Fruit fly (Drosophila melanogaster) whole organism, embryonic: ENCODE measurements around the gene CG31016.

Source experiments
- CG14014 ChIP-seq: fragments of 200-800 bp; sonication (Bioruptor generic); IDR thresholded peaks from 2 replicates; pipeline ENCODE4 v1.3.6; 2022; ENCODE audit warnings: missing biosample characterization, missing genetic modification characterization
- CG15011 ChIP-seq: fragments of 200-800 bp; sonication (Bioruptor generic); optimal IDR thresholded peaks from 3 replicates; lab custom pipeline; 2018; ENCODE audit warnings: missing biosample characterization, mild to moderate bottlenecking, missing genetic modification characterization
- CG15601 ChIP-seq: fragments of 200-800 bp; sonication (Bioruptor generic); optimal IDR thresholded peaks from 3 replicates; lab custom pipeline; 2019; ENCODE audit warnings: missing biosample characterization, mild to moderate bottlenecking, missing genetic modification characterization, moderate library complexity
- CG18599 ChIP-seq: fragments of 200-800 bp; sonication (Bioruptor generic); optimal IDR thresholded peaks from 3 replicates; lab custom pipeline; 2017; ENCODE audit warnings: missing biosample characterization, missing genetic modification characterization, mild to moderate bottlenecking, moderate library complexity, missing genetic modification reagents
- CG31441 ChIP-seq: fragments of 200-800 bp; sonication (Bioruptor generic); IDR thresholded peaks from 2 replicates; pipeline ENCODE4 v1.3.6; 2022; ENCODE audit warnings: missing biosample characterization, missing genetic modification characterization
- CG32767 ChIP-seq: fragments of 200-800 bp; sonication (Bioruptor generic); IDR thresholded peaks from 2 replicates; pipeline ENCODE4 v1.3.6; 2022; ENCODE audit warnings: missing biosample characterization, missing genetic modification characterization
- CG33213 ChIP-seq: fragments of 200-800 bp; sonication (Bioruptor generic); optimal IDR thresholded peaks from 3 replicates; lab custom pipeline; 2016; ENCODE audit warnings: missing biosample characterization, missing genetic modification characterization
- CG4360 ChIP-seq: fragments of 200-800 bp; sonication (Bioruptor generic); IDR thresholded peaks from 2 replicates; pipeline ENCODE4 v1.3.6; 2022; ENCODE audit warnings: missing biosample characterization, missing genetic modification characterization
- CG43689 ChIP-seq: fragments of 200-800 bp; sonication (Bioruptor generic); IDR thresholded peaks from 2 replicates; pipeline ENCODE4 v1.3.6; 2022; ENCODE audit warnings: missing biosample characterization, missing genetic modification characterization
- CG5180 ChIP-seq: fragments of 200-800 bp; sonication (Bioruptor generic); optimal IDR thresholded peaks from 3 replicates; lab custom pipeline; 2017; ENCODE audit warnings: missing biosample characterization, missing genetic modification characterization, mild to moderate bottlenecking, moderate library complexity, missing genetic modification reagents
- CG6654 ChIP-seq: fragments of 200-800 bp; sonication (Bioruptor generic); optimal IDR thresholded peaks from 2 replicates; lab custom pipeline; 2017; ENCODE audit warnings: missing biosample characterization, mild to moderate bottlenecking, missing genetic modification characterization
- CG6683 ChIP-seq: fragments of 200-800 bp; sonication (Bioruptor generic); optimal IDR thresholded peaks from 2 replicates; lab custom pipeline; 2017; ENCODE audit warnings: missing biosample characterization, mild to moderate bottlenecking, missing genetic modification characterization, missing genetic modification reagents
- CG6791 ChIP-seq: fragments of 200-800 bp; sonication (Bioruptor generic); IDR thresholded peaks from 3 replicates; pipeline ENCODE4 v1.3.6; 2022; ENCODE audit warnings: missing biosample characterization, missing genetic modification characterization; ENCODE audit not compliant: partially characterized antibody
- CG6854 ChIP-seq: fragments of 200-800 bp; sonication (Bioruptor generic); optimal IDR thresholded peaks from 3 replicates; lab custom pipeline; 2017; ENCODE audit warnings: missing biosample characterization, mild to moderate bottlenecking, missing genetic modification characterization
- CG7839 ChIP-seq: fragments of 200-800 bp; sonication (Bioruptor generic); optimal IDR thresholded peaks from 3 replicates; lab custom pipeline; 2018; ENCODE audit warnings: missing biosample characterization, mild to moderate bottlenecking, missing genetic modification characterization, moderate library complexity
- CG8281 ChIP-seq: fragments of 200-800 bp; sonication (Bioruptor generic); optimal IDR thresholded peaks from 2 replicates; lab custom pipeline; 2018; ENCODE audit warnings: missing biosample characterization, mild to moderate bottlenecking, missing genetic modification characterization, moderate library complexity
- CG8359 ChIP-seq: fragments of 200-800 bp; sonication (Bioruptor generic); optimal IDR thresholded peaks from 2 replicates; lab custom pipeline; 2017; ENCODE audit warnings: missing biosample characterization, mild to moderate bottlenecking, missing genetic modification characterization, borderline replicate concordance
- CG9437 ChIP-seq: fragments of 200-800 bp; sonication (Bioruptor generic); optimal IDR thresholded peaks from 2 replicates; lab custom pipeline; 2018; ENCODE audit warnings: missing biosample characterization, mild to moderate bottlenecking, missing genetic modification characterization
- Chrac-16 ChIP-seq: fragments of 200-800 bp; sonication (Bioruptor generic); optimal IDR thresholded peaks from 3 replicates; lab custom pipeline; 2016; ENCODE audit warnings: missing biosample characterization, missing genetic modification characterization
- E2f1 ChIP-seq: fragments of 200-800 bp; sonication (Bioruptor generic); IDR thresholded peaks from 2 replicates; pipeline ENCODE4 v1.3.6; 2022; ENCODE audit warnings: missing biosample characterization, missing genetic modification characterization
- Ets65A ChIP-seq: fragments of 200-800 bp; sonication (Bioruptor generic); peaks from one replicate; lab custom pipeline; 2016; ENCODE audit warnings: missing biosample characterization, missing genetic modification characterization
- HLH54F ChIP-seq: fragments of 200-800 bp; sonication (Bioruptor generic); optimal IDR thresholded peaks from 3 replicates; lab custom pipeline; 2016; ENCODE audit warnings: missing biosample characterization, missing genetic modification characterization
- Hr3 ChIP-seq: fragments of 200-800 bp; sonication (Bioruptor generic); optimal IDR thresholded peaks from 3 replicates; lab custom pipeline; 2016; ENCODE audit warnings: missing biosample characterization, missing genetic modification characterization
- Med ChIP-seq: fragments of 200-800 bp; sonication (Bioruptor generic); peaks from one replicate; lab custom pipeline; 2016; ENCODE audit warnings: missing biosample characterization, missing genetic modification characterization, mild to moderate bottlenecking, inconsistent platforms, moderate library complexity
- NFAT ChIP-seq: fragments of 200-800 bp; sonication (Bioruptor generic); IDR thresholded peaks from 2 replicates; pipeline ENCODE4 v1.3.6; 2022; ENCODE audit warnings: missing biosample characterization, missing genetic modification characterization
- Xbp1 ChIP-seq: fragments of 200-800 bp; sonication (Bioruptor generic); optimal IDR thresholded peaks from 3 replicates; lab custom pipeline; 2016; ENCODE audit warnings: missing biosample characterization, mild to moderate bottlenecking, missing genetic modification characterization
- ash1 ChIP-seq: fragments of 200-800 bp; sonication (Bioruptor generic); optimal IDR thresholded peaks from 2 replicates; lab custom pipeline; 2018; ENCODE audit warnings: missing biosample characterization, mild to moderate bottlenecking, missing genetic modification characterization
- bab2 ChIP-seq: fragments of 200-800 bp; sonication (Bioruptor generic); optimal IDR thresholded peaks from 2 replicates; lab custom pipeline; 2016; ENCODE audit warnings: missing biosample characterization, missing genetic modification characterization
- bigmax ChIP-seq: fragments of 200-800 bp; sonication (Bioruptor generic); optimal IDR thresholded peaks from 2 replicates; lab custom pipeline; 2018; ENCODE audit warnings: missing biosample characterization, mild to moderate bottlenecking, missing genetic modification characterization
- cg ChIP-seq: fragments of 200-800 bp; sonication (Bioruptor generic); optimal IDR thresholded peaks from 3 replicates; lab custom pipeline; 2019; ENCODE audit warnings: missing biosample characterization, mild to moderate bottlenecking, missing genetic modification characterization, moderate library complexity
- dm ChIP-seq: fragments of 200-800 bp; sonication (Bioruptor generic); optimal IDR thresholded peaks from 3 replicates; lab custom pipeline; 2016; ENCODE audit warnings: missing biosample characterization, missing genetic modification characterization
- dpn ChIP-seq, 2 experiments: fragments of 200-800 bp; sonication (Bioruptor generic); optimal IDR thresholded peaks; 3 replicates each; lab custom pipeline; 2016; ENCODE audit warnings: missing biosample characterization in 2 of 2, missing genetic modification characterization in 2 of 2
- emc ChIP-seq: fragments of 200-800 bp; sonication (Bioruptor generic); optimal IDR thresholded peaks from 2 replicates; lab custom pipeline; 2016; ENCODE audit warnings: missing biosample characterization, missing genetic modification characterization
- fd64A ChIP-seq: fragments of 200-800 bp; sonication (Bioruptor generic); optimal IDR thresholded peaks from 3 replicates; lab custom pipeline; 2018; ENCODE audit warnings: missing biosample characterization, mild to moderate bottlenecking, missing genetic modification characterization
- gce ChIP-seq: fragments of 200-800 bp; sonication (Bioruptor generic); IDR thresholded peaks from 3 replicates; pipeline ENCODE4 v1.3.6; 2022; ENCODE audit warnings: missing biosample characterization, missing genetic modification characterization
- gro ChIP-seq: fragments of 200-800 bp; sonication (Bioruptor generic); optimal IDR thresholded peaks from 2 replicates; lab custom pipeline; 2016; ENCODE audit warnings: missing biosample characterization, missing genetic modification characterization
- ham ChIP-seq: fragments of 200-800 bp; sonication (Bioruptor generic); IDR thresholded peaks from 2 replicates; pipeline ENCODE4 v1.3.6; 2022; ENCODE audit warnings: missing biosample characterization, missing genetic modification characterization
- hb ChIP-seq: fragments of 200-800 bp; sonication (Bioruptor generic); IDR thresholded peaks from 3 replicates; pipeline ENCODE4 v1.3.6; 2022; ENCODE audit warnings: missing biosample characterization, missing genetic modification characterization; ENCODE audit not compliant: partially characterized antibody
- hth ChIP-seq: fragments of >200 bp; optimal IDR thresholded peaks from 2 replicates; lab custom pipeline; 2017; ENCODE audit warnings: inconsistent platforms
- jing ChIP-seq: fragments of 200-800 bp; sonication (Bioruptor generic); optimal IDR thresholded peaks from 2 replicates; lab custom pipeline; 2018; ENCODE audit warnings: missing biosample characterization, mild to moderate bottlenecking, missing genetic modification characterization
- ken ChIP-seq: fragments of 200-800 bp; sonication (Bioruptor generic); IDR thresholded peaks from 3 replicates; pipeline ENCODE4 v1.3.6; 2022; ENCODE audit warnings: missing biosample characterization, missing genetic modification characterization
- lov ChIP-seq, 2 experiments: fragments of 200-800 bp in 1 of 2; fragments of >200 bp in 1 of 2; sonication (Bioruptor generic) in 1 of 2; IDR thresholded peaks in 1 of 2; optimal IDR thresholded peaks in 1 of 2; 2 replicates in 1 of 2; 3 replicates in 1 of 2; pipeline versions ENCODE4 v1.3.6 to Lab custom; 2017 to 2022; ENCODE audit warnings: missing biosample characterization in 1 of 2, missing genetic modification characterization in 1 of 2
- luna ChIP-seq: fragments of 200-800 bp; sonication (Bioruptor generic); optimal IDR thresholded peaks from 2 replicates; lab custom pipeline; 2016; ENCODE audit warnings: missing biosample characterization, missing genetic modification characterization
- mirr ChIP-seq: fragments of 200-800 bp; sonication (Bioruptor generic); optimal IDR thresholded peaks from 3 replicates; lab custom pipeline; 2018; ENCODE audit warnings: missing biosample characterization, mild to moderate bottlenecking, missing genetic modification characterization
- onecut ChIP-seq: fragments of 200-800 bp; sonication (Bioruptor generic); IDR thresholded peaks from 2 replicates; pipeline ENCODE4 v1.3.6; 2022; ENCODE audit warnings: missing biosample characterization, missing genetic modification characterization
- scrt ChIP-seq: fragments of 200-800 bp; sonication (Bioruptor generic); optimal IDR thresholded peaks from 2 replicates; lab custom pipeline; 2018; ENCODE audit warnings: missing biosample characterization, mild to moderate bottlenecking, missing genetic modification characterization, moderate library complexity
- tgo ChIP-seq: fragments of 200-800 bp; sonication (Bioruptor generic); IDR thresholded peaks from 3 replicates; pipeline ENCODE4 v1.3.6; 2022; ENCODE audit warnings: missing biosample characterization, missing genetic modification characterization
- tx ChIP-seq: fragments of 200-800 bp; sonication (Bioruptor generic); optimal IDR thresholded peaks from 2 replicates; lab custom pipeline; 2016; ENCODE audit warnings: missing biosample characterization, missing genetic modification characterization

The CG31016 gene

DNA sequence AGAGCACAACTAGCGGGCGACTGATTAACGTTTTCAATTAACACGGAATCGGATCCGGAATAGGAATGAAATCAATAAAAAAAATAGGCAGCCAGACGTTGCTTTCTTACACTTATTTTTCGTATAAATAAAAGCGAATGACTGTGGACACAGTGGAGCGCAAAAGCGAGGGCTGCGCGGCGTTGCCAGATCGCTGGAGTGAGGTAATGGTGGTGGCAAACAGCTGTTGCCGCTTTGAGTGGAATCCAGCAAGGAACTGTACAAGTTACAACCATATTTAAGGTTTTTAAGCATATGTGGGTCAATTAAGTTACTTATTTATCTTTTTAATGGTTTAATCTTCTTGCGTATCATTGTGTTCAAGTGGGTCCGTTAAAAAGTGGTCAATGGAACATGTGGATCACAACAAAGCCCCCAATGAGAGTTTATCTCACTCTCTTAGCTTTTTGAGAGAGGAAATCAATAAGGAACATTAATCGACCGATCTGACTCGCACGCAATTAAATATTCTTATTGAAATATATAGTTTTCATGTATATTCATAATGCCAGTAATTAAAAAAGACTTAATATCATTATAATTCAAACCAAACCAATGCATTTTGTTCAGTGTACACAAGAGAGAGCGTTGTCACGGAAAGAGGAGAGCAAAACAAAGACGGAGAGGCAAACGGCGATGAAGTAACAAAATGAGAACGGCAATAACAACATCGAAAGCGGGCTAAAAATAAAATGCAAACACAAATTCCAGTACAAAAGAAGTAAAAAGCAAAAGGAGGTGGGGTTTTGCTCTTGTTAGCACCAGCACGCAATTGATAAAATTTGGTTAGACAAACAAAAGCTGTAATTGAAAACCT lies 5.6 kb upstream of the CG31016 start (continued):
- peak; percentile 62 for TF ChIP-seq luna (GFP tag; lab: Kevin White, UChicago)
- peak; percentile 96 for TF ChIP-seq Med (GFP tag; lab: Kevin White, UChicago)
- TF ChIP-seq CG6683 (GFP tag; lab: Kevin White, UChicago), result peak; percentile 81
- TF ChIP-seq CG8359 (GFP tag; lab: Kevin White, UChicago), result peak; percentile 53
- peak; percentile 64 for TF ChIP-seq jing (GFP tag; lab: Kevin White, UChicago)
- peak; percentile 90 for TF ChIP-seq CG6854 (GFP tag; lab: Kevin White, UChicago)
- TF ChIP-seq CG7839 (tag; lab: Kevin White, UChicago), result peak; percentile 95
- TF ChIP-seq hb (GFP tag; lab: Robert Waterston, UW), result no peak
- TF ChIP-seq CG33213 (GFP tag; lab: Kevin White, UChicago), result peak; percentile 77
- peak; percentile 93 for TF ChIP-seq CG14014 (GFP tag; lab: Robert Waterston, UW)
- peak; percentile 86 for TF ChIP-seq scrt (GFP tag; lab: Kevin White, UChicago)
- TF ChIP-seq cg (GFP tag; lab: Kevin White, UChicago), result no peak
- peak; percentile 86 for TF ChIP-seq Hr3 (GFP tag; lab: Kevin White, UChicago)
- peak; percentile 67; the same call in 1 of the 2 replicates for TF ChIP-seq ham
- TF ChIP-seq bab2, result peak; percentile 58
- TF ChIP-seq CG15601, result peak; percentile 82
- peak; percentile 90 to 91 for TF ChIP-seq dpn (GFP tag; optimal IDR thresholded peaks at IDR 0.05; lab: Kevin White, UChicago)
- TF ChIP-seq tx (GFP tag; lab: Kevin White, UChicago), result peak; percentile 84
- TF ChIP-seq CG9437 (GFP tag; lab: Kevin White, UChicago), result peak; percentile 85
- peak; percentile 90 for TF ChIP-seq Xbp1
- TF ChIP-seq mirr (GFP tag; lab: Kevin White, UChicago), result peak; percentile 24
- peak; percentile 91 for TF ChIP-seq CG43689 (GFP tag; lab: Robert Waterston, UW)
- TF ChIP-seq E2f1 (GFP tag; lab: Robert Waterston, UW), result peak; percentile 94
- TF ChIP-seq Ets65A (GFP tag; lab: Kevin White, UChicago), result peak; percentile 94
- peak; percentile 95 for TF ChIP-seq NFAT
- TF ChIP-seq CG18599, result peak; percentile 94
- no peak for TF ChIP-seq bigmax (GFP tag; lab: Kevin White, UChicago)
- TF ChIP-seq CG6791, result peak; percentile 38; the same call in 1 of the 3 replicates
- TF ChIP-seq HLH54F, result peak; percentile 86
- peak; percentile 95 for TF ChIP-seq tgo
- peak; percentile 85 for TF ChIP-seq CG15011
- TF ChIP-seq dm (GFP tag; lab: Kevin White, UChicago), result peak; percentile 76
- peak; percentile 89 for TF ChIP-seq CG32767 (GFP tag; lab: Robert Waterston, UW)
- TF ChIP-seq hth (lab: Kevin White, UChicago), result no peak
- TF ChIP-seq ken (GFP tag; lab: Robert Waterston, UW), result peak; percentile 90
- peak; percentile 92 for TF ChIP-seq gce (GFP tag; lab: Robert Waterston, UW)
- TF ChIP-seq fd64A (GFP tag; lab: Kevin White, UChicago), result peak; percentile 78
- peak; percentile 87 for TF ChIP-seq Chrac-16 (GFP tag; lab: Kevin White, UChicago)
- TF ChIP-seq CG5180 (GFP tag; lab: Kevin White, UChicago), result peak; percentile 70
- peak; percentile 81 for TF ChIP-seq emc (GFP tag; lab: Kevin White, UChicago)
- no peak for TF ChIP-seq lov (optimal IDR thresholded peaks at IDR 0.05; lab: Kevin White, UChicago)
- TF ChIP-seq lov (GFP tag; IDR thresholded peaks at IDR 0.05; lab: Robert Waterston, UW), result peak; percentile 96
- peak; percentile 94 for TF ChIP-seq gro (GFP tag; lab: Kevin White, UChicago)
- TF ChIP-seq CG6654 (GFP tag; lab: Kevin White, UChicago), result peak; percentile 76
- peak; percentile 92 for TF ChIP-seq onecut (GFP tag; lab: Robert Waterston, UW)
- peak; percentile 63 for TF ChIP-seq CG8281
- peak; percentile 69 for TF ChIP-seq CG4360 (GFP tag; lab: Robert Waterston, UW)
- TF ChIP-seq CG31441, result peak; percentile 85
- TF ChIP-seq ash1, result peak; percentile 73
